Worm (Caenorhabditis elegans) whole organism, late embryonic: ENCODE measurements around the gene chs-2.

Experiments
- C38D4.7 ChIP-seq: fragments of 200-800 bp; sonication (Bioruptor generic); optimal IDR thresholded peaks from 2 replicates; lab custom pipeline; 2018; ENCODE audit warnings: mild to moderate bottlenecking, missing genetic modification characterization, moderate library complexity, missing compliant biosample characterization
- F13H6.1 ChIP-seq: sonication (generic microtip); optimal IDR thresholded peaks from 2 replicates; lab custom pipeline; 2016; ENCODE audit warnings: missing genetic modification characterization, missing compliant biosample characterization
- K02D7.2 ChIP-seq: sonication (generic microtip); optimal IDR thresholded peaks from 2 replicates; lab custom pipeline; 2017; ENCODE audit warnings: mild to moderate bottlenecking, missing genetic modification characterization, missing compliant biosample characterization
- T23F11.4 ChIP-seq: fragments of 200-800 bp; sonication (Bioruptor generic); optimal IDR thresholded peaks from 2 replicates; lab custom pipeline; 2018; ENCODE audit warnings: mild to moderate bottlenecking, missing genetic modification characterization, missing compliant biosample characterization
- Y22D7AL.16 ChIP-seq: sonication (generic microtip); optimal IDR thresholded peaks from 2 replicates; lab custom pipeline; 2016; ENCODE audit warnings: missing genetic modification characterization, missing compliant biosample characterization
- ahr-1 ChIP-seq: sonication (generic microtip); optimal IDR thresholded peaks from 2 replicates; lab custom pipeline; 2016; ENCODE audit warnings: missing genetic modification characterization, missing compliant biosample characterization
- ama-1 ChIP-seq: fragments of 150-350 bp; optimal IDR thresholded peaks from 2 replicates; lab custom pipeline; 2014
- ceh-18 ChIP-seq: sonication (generic microtip); optimal IDR thresholded peaks from 2 replicates; lab custom pipeline; 2016; ENCODE audit warnings: missing genetic modification characterization, missing compliant biosample characterization
- ceh-19 ChIP-seq: fragments of 200-800 bp; sonication (Bioruptor generic); optimal IDR thresholded peaks from 2 replicates; lab custom pipeline; 2018; ENCODE audit warnings: mild to moderate bottlenecking, missing genetic modification characterization, missing compliant biosample characterization
- ceh-30 ChIP-seq: fragments of 150-350 bp; optimal IDR thresholded peaks from 2 replicates; lab custom pipeline; 2014; ENCODE audit warnings: missing biosample characterization, missing genetic modification characterization
- ceh-34 ChIP-seq: sonication (generic microtip); optimal IDR thresholded peaks from 2 replicates; lab custom pipeline; 2016; ENCODE audit warnings: mild to moderate bottlenecking, missing genetic modification characterization, missing compliant biosample characterization
- ceh-45 ChIP-seq: fragments of 200-800 bp; sonication (Bioruptor generic); IDR thresholded peaks from 2 replicates; pipeline ENCODE4 v1.3.6; 2022; ENCODE audit warnings: missing genetic modification reagents, missing genetic modification characterization, missing compliant biosample characterization
- ceh-48 ChIP-seq: sonication (generic microtip); optimal IDR thresholded peaks from 2 replicates; lab custom pipeline; 2016; ENCODE audit warnings: missing genetic modification characterization, inconsistent platforms, missing compliant biosample characterization
- ceh-6 ChIP-seq: fragments of 200-800 bp; sonication (Bioruptor generic); optimal IDR thresholded peaks from 2 replicates; lab custom pipeline; 2018; ENCODE audit warnings: mild to moderate bottlenecking, missing genetic modification characterization, missing compliant biosample characterization
- ceh-9 ChIP-seq: sonication (generic microtip); optimal IDR thresholded peaks from 2 replicates; lab custom pipeline; 2016; ENCODE audit warnings: mild to moderate bottlenecking, missing genetic modification characterization, inconsistent platforms, missing compliant biosample characterization
- dve-1 ChIP-seq: sonication (generic microtip); optimal IDR thresholded peaks from 2 replicates; lab custom pipeline; 2017; ENCODE audit warnings: antibody characterized with exemption, mild to moderate bottlenecking, missing genetic modification characterization, missing compliant biosample characterization
- elt-2 ChIP-seq: sonication (generic microtip); optimal IDR thresholded peaks from 2 replicates; lab custom pipeline; 2016; ENCODE audit warnings: missing genetic modification reagents, missing genetic modification characterization, missing compliant biosample characterization
- elt-4 ChIP-seq: sonication (generic microtip); optimal IDR thresholded peaks from 2 replicates; lab custom pipeline; 2016; ENCODE audit warnings: missing genetic modification characterization, missing compliant biosample characterization
- eyg-1 ChIP-seq: sonication (generic microtip); optimal IDR thresholded peaks from 2 replicates; lab custom pipeline; 2016; ENCODE audit warnings: missing genotype, missing genetic modification characterization, missing compliant biosample characterization
- fax-1 ChIP-seq: sonication (generic microtip); optimal IDR thresholded peaks from 2 replicates; lab custom pipeline; 2016; ENCODE audit warnings: missing genotype, missing genetic modification characterization, missing compliant biosample characterization
- fkh-10 ChIP-seq: fragments of 150-350 bp; optimal IDR thresholded peaks from 2 replicates; lab custom pipeline; 2014; ENCODE audit warnings: missing biosample characterization, missing genetic modification reagents, missing genetic modification characterization
- hlh-30 ChIP-seq: sonication (generic microtip); optimal IDR thresholded peaks from 2 replicates; lab custom pipeline; 2017; ENCODE audit warnings: antibody characterized with exemption, missing genetic modification characterization, missing compliant biosample characterization; ENCODE audit not compliant: insufficient read depth
- hlh-6 ChIP-seq: sonication (generic microtip); optimal IDR thresholded peaks from 2 replicates; lab custom pipeline; 2016; ENCODE audit warnings: missing genotype, missing genetic modification characterization, missing compliant biosample characterization
- hlh-8 ChIP-seq: sonication (generic microtip); optimal IDR thresholded peaks from 2 replicates; lab custom pipeline; 2016; ENCODE audit warnings: missing genotype, missing genetic modification characterization, missing compliant biosample characterization
- lin-11 ChIP-seq: fragments of 200-800 bp; sonication (Bioruptor generic); optimal IDR thresholded peaks from 2 replicates; lab custom pipeline; 2018; ENCODE audit warnings: mild to moderate bottlenecking, missing genetic modification characterization, missing compliant biosample characterization
- mec-3 ChIP-seq: sonication (generic microtip); optimal IDR thresholded peaks from 2 replicates; lab custom pipeline; 2016; ENCODE audit warnings: borderline replicate concordance, missing genetic modification characterization, missing compliant biosample characterization
- nhr-11 ChIP-seq: fragments of 150-350 bp; optimal IDR thresholded peaks from 2 replicates; lab custom pipeline; 2014; ENCODE audit warnings: missing biosample characterization, missing genetic modification characterization
- nhr-232 ChIP-seq: sonication (generic microtip); optimal IDR thresholded peaks from 2 replicates; lab custom pipeline; 2016; ENCODE audit warnings: missing genetic modification characterization, missing compliant biosample characterization
- pax-1 ChIP-seq: fragments of 150-350 bp; optimal IDR thresholded peaks from 2 replicates; lab custom pipeline; 2014; ENCODE audit warnings: missing biosample characterization, missing genetic modification characterization
- pha-4 ChIP-seq: fragments of 150-350 bp; optimal IDR thresholded peaks from 2 replicates; lab custom pipeline; 2018; ENCODE audit warnings: missing biosample characterization, missing genetic modification reagents, missing genetic modification characterization
- pqm-1 ChIP-seq: sonication (generic microtip); optimal IDR thresholded peaks from 2 replicates; lab custom pipeline; 2016; ENCODE audit warnings: missing genetic modification characterization, missing compliant biosample characterization
- pros-1 ChIP-seq: fragments of 150-350 bp; optimal IDR thresholded peaks from 2 replicates; lab custom pipeline; 2014; ENCODE audit warnings: missing biosample characterization, missing genetic modification reagents, missing genetic modification characterization
- sox-4 ChIP-seq: sonication (generic microtip); optimal IDR thresholded peaks from 2 replicates; lab custom pipeline; 2017; ENCODE audit warnings: mild to moderate bottlenecking, missing genetic modification characterization, inconsistent platforms, missing compliant biosample characterization
- tbx-7 ChIP-seq: sonication (generic microtip); optimal IDR thresholded peaks from 2 replicates; lab custom pipeline; 2016; ENCODE audit warnings: missing genotype, missing genetic modification characterization, missing compliant biosample characterization
- unc-3 ChIP-seq, 2 experiments: fragments of 200-800 bp in 1 of 2; sonication (Bioruptor generic) in 1 of 2; sonication (generic microtip) in 1 of 2; conservative IDR thresholded peaks in 1 of 2; optimal IDR thresholded peaks in 1 of 2; 2 replicates each; pipeline versions ENCODE4 v1.3.6 to Lab custom; 2016 to 2022; ENCODE audit warnings: missing compliant biosample characterization in 2 of 2, missing genetic modification characterization in 2 of 2, missing genetic modification reagents in 1 of 2
- unc-42 ChIP-seq: sonication (generic microtip); optimal IDR thresholded peaks from 2 replicates; lab custom pipeline; 2016; ENCODE audit warnings: missing genotype, missing genetic modification characterization, missing compliant biosample characterization
- unc-55 ChIP-seq: sonication (generic microtip); optimal IDR thresholded peaks from 2 replicates; lab custom pipeline; 2017; ENCODE audit warnings: missing biosample characterization, missing genetic modification reagents, missing genetic modification characterization

Gene chs-2

ce11 chrII:162182-162581 lies 34.6 kb upstream of the chs-2 start, which contains the start of gene etr-1:
Gene etr-1 (plus strand): TSS chrII:162374.
- TF ChIP-seq ceh-6 (GFP tag; lab: Kevin White, UChicago) (no peak), elt-2 (peak; percentile 98)

ce11 chrII:163229-163628 lies 33.6 kb upstream of the chs-2 start:
- TF ChIP-seq hlh-8 (tag; lab: Kevin White, UChicago) (no peak), unc-42 (tag; lab: Kevin White, UChicago) (peak; percentile 97)

ce11 chrII:173679-174078 lies 23.1 kb upstream of the chs-2 start, which contains the start of gene T01D1.7:
Gene T01D1.7 (minus strand): TSS chrII:173779.
- no peak for TF ChIP-seq nhr-232 (tag; lab: Kevin White, UChicago)
- no peak for TF ChIP-seq mec-3 (tag; lab: Kevin White, UChicago)
- no peak for TF ChIP-seq nhr-11 (tag; lab: Kevin White, UChicago)
- TF ChIP-seq pqm-1 (tag; lab: Kevin White, UChicago): no peak
- TF ChIP-seq hlh-6 (tag; lab: Kevin White, UChicago): no peak
- peak; percentile 42 for TF ChIP-seq unc-42 (tag; lab: Kevin White, UChicago)
- TF ChIP-seq sox-4 (tag; lab: Kevin White, UChicago): no peak
- TF ChIP-seq F13H6.1 (tag; lab: Kevin White, UChicago): no peak
- TF ChIP-seq, all 69 proteins: peak for 1

ce11 chrII:175868-176267 lies 20.9 kb upstream of the chs-2 start, which contains the start of gene T01D1.3:
Gene T01D1.3 (minus strand): TSS chrII:175968.
- TF ChIP-seq dve-1 (tag; lab: Kevin White, UChicago): no peak
- no peak for TF ChIP-seq unc-55 (GFP tag; lab: Kevin White, UChicago)
- TF ChIP-seq fax-1: no peak
- TF ChIP-seq C38D4.7: no peak
- no peak for TF ChIP-seq ceh-48 (tag; lab: Kevin White, UChicago)
- no peak for TF ChIP-seq lin-11 (tag; lab: Kevin White, UChicago)
- TF ChIP-seq ama-1 (lab: Kevin White, UChicago): no peak
- no peak for TF ChIP-seq pax-1 (tag; lab: Kevin White, UChicago)
- TF ChIP-seq ceh-9 (tag; lab: Kevin White, UChicago): no peak
- TF ChIP-seq K02D7.2 (tag; lab: Kevin White, UChicago): no peak
- TF ChIP-seq ahr-1 (tag; lab: Kevin White, UChicago): no peak
- TF ChIP-seq pha-4 (tag; lab: Kevin White, UChicago): no peak
- no peak for TF ChIP-seq ceh-30 (tag; lab: Kevin White, UChicago)
- no peak for TF ChIP-seq F13H6.1 (tag; lab: Kevin White, UChicago)

ce11 chrII:176622-177021 lies 20.2 kb upstream of the chs-2 start:
- TF ChIP-seq unc-3 (GFP tag; conservative IDR thresholded peaks at IDR 0.05; lab: Robert Waterston, UW) (no peak), unc-3 (tag; optimal IDR thresholded peaks at IDR 0.05; lab: Kevin White, UChicago) (no peak), ceh-34 (tag; lab: Kevin White, UChicago) (no peak), unc-55 (GFP tag; lab: Kevin White, UChicago) (no peak), elt-4 (no peak), eyg-1 (no peak), C38D4.7 (no peak), fkh-10 (no peak), ceh-19 (no peak), hlh-8 (tag; lab: Kevin White, UChicago) (no peak), Y22D7AL.16 (tag; lab: Kevin White, UChicago) (no peak), hlh-30 (tag; lab: Kevin White, UChicago) (no peak), ceh-18 (tag; lab: Kevin White, UChicago) (no peak), nhr-232 (tag; lab: Kevin White, UChicago) (no peak), pros-1 (tag; lab: Kevin White, UChicago) (no peak), T23F11.4 (GFP tag; lab: Kevin White, UChicago) (no peak), pax-1 (tag; lab: Kevin White, UChicago) (no peak), nhr-11 (tag; lab: Kevin White, UChicago) (no peak), elt-2 (no peak), tbx-7 (no peak), ceh-45 (GFP tag; lab: Robert Waterston, UW) (no peak)
